Fruit fly (Drosophila melanogaster) whole organism, embryonic: ENCODE measurements around the gene CG7367.

Source experiments
- BEAF-32 ChIP-seq: fragments of 200-800 bp; sonication (Bioruptor generic); optimal IDR thresholded peaks from 3 replicates; lab custom pipeline; 2017; ENCODE audit warnings: missing biosample characterization, missing genetic modification characterization, mild to moderate bottlenecking, moderate library complexity, missing genetic modification reagents
- Bteb2 ChIP-seq: fragments of 200-800 bp; sonication (Bioruptor generic); optimal IDR thresholded peaks from 2 replicates; lab custom pipeline; 2016; ENCODE audit warnings: missing biosample characterization, missing genetic modification characterization
- CG10274 ChIP-seq: fragments of 200-800 bp; sonication (Bioruptor generic); optimal IDR thresholded peaks from 3 replicates; lab custom pipeline; 2017; ENCODE audit warnings: missing biosample characterization, mild to moderate bottlenecking, missing genetic modification characterization
- CG1529 ChIP-seq: fragments of 200-800 bp; sonication (Bioruptor generic); optimal IDR thresholded peaks from 3 replicates; lab custom pipeline; 2018; ENCODE audit warnings: missing biosample characterization, missing genetic modification characterization
- CG15696 ChIP-seq: fragments of 200-800 bp; sonication (Bioruptor generic); optimal IDR thresholded peaks from 2 replicates; lab custom pipeline; 2019; ENCODE audit warnings: missing biosample characterization, mild to moderate bottlenecking, missing genetic modification characterization, moderate library complexity
- CG17359 ChIP-seq: fragments of 200-800 bp; sonication (Bioruptor generic); optimal IDR thresholded peaks from 3 replicates; lab custom pipeline; 2018; ENCODE audit warnings: missing biosample characterization, mild to moderate bottlenecking, missing genetic modification characterization, moderate library complexity
- CG17568 ChIP-seq: fragments of 200-800 bp; sonication (Bioruptor generic); optimal IDR thresholded peaks from 2 replicates; lab custom pipeline; 2018; ENCODE audit warnings: missing biosample characterization, mild to moderate bottlenecking, missing genetic modification characterization, moderate library complexity
- CG18011 ChIP-seq: fragments of 200-800 bp; sonication (Bioruptor generic); optimal IDR thresholded peaks from 2 replicates; lab custom pipeline; 2017; ENCODE audit warnings: missing biosample characterization, missing genetic modification characterization, mild to moderate bottlenecking, moderate library complexity, missing genotype
- CG18476 ChIP-seq: fragments of 200-800 bp; sonication (Bioruptor generic); optimal IDR thresholded peaks from 2 replicates; lab custom pipeline; 2016; ENCODE audit warnings: missing biosample characterization, mild to moderate bottlenecking, missing genetic modification characterization
- CG2202 ChIP-seq: fragments of 200-800 bp; sonication (Bioruptor generic); optimal IDR thresholded peaks from 2 replicates; lab custom pipeline; 2018; ENCODE audit warnings: missing biosample characterization, mild to moderate bottlenecking, missing genetic modification characterization
- CG2678 ChIP-seq: fragments of 200-800 bp; sonication (Bioruptor generic); optimal IDR thresholded peaks from 3 replicates; lab custom pipeline; 2019; ENCODE audit warnings: missing biosample characterization, mild to moderate bottlenecking, missing genetic modification characterization, moderate library complexity
- CG2712 ChIP-seq: fragments of 200-800 bp; optimal IDR thresholded peaks from 3 replicates; lab custom pipeline; 2019; ENCODE audit warnings: missing biosample characterization, mild to moderate bottlenecking, missing genetic modification characterization, moderate library complexity
- CG32767 ChIP-seq: fragments of 200-800 bp; sonication (Bioruptor generic); IDR thresholded peaks from 2 replicates; pipeline ENCODE4 v1.3.6; 2022; ENCODE audit warnings: missing biosample characterization, missing genetic modification characterization
- CG3847 ChIP-seq: fragments of 200-800 bp; sonication (Bioruptor generic); IDR thresholded peaks from 2 replicates; pipeline ENCODE4 v1.3.6; 2022; ENCODE audit warnings: missing biosample characterization, missing genetic modification characterization
- CG42726 ChIP-seq: fragments of 200-800 bp; sonication (Bioruptor generic); IDR thresholded peaks from 2 replicates; pipeline ENCODE4 v1.3.6; 2022; ENCODE audit warnings: missing biosample characterization, missing genetic modification characterization; ENCODE audit not compliant: partially characterized antibody
- CG6254 ChIP-seq: fragments of 200-800 bp; sonication (Bioruptor generic); optimal IDR thresholded peaks from 3 replicates; lab custom pipeline; 2017; ENCODE audit warnings: mild to moderate bottlenecking, missing biosample characterization, missing genetic modification reagents, missing genetic modification characterization
- CTCF ChIP-seq: fragments of 200-800 bp; sonication (Bioruptor generic); optimal IDR thresholded peaks from 2 replicates; lab custom pipeline; 2017; ENCODE audit warnings: missing biosample characterization, mild to moderate bottlenecking, missing genetic modification characterization, moderate library complexity
- Chrac-16 ChIP-seq: fragments of 200-800 bp; sonication (Bioruptor generic); optimal IDR thresholded peaks from 3 replicates; lab custom pipeline; 2016; ENCODE audit warnings: missing biosample characterization, missing genetic modification characterization
- Dp ChIP-seq: fragments of 200-800 bp; sonication (Bioruptor generic); optimal IDR thresholded peaks from 2 replicates; lab custom pipeline; 2018; ENCODE audit warnings: missing biosample characterization, mild to moderate bottlenecking, missing genetic modification characterization, moderate library complexity
- Gug ChIP-seq: fragments of 200-800 bp; sonication (Bioruptor generic); IDR thresholded peaks from 4 replicates; pipeline ENCODE4 v1.3.6; 2022; ENCODE audit warnings: missing biosample characterization, missing genetic modification characterization
- HLHmδ ChIP-seq: fragments of 200-800 bp; sonication (Bioruptor generic); optimal IDR thresholded peaks from 2 replicates; lab custom pipeline; 2018; ENCODE audit warnings: missing biosample characterization, mild to moderate bottlenecking, missing genetic modification characterization, moderate library complexity
- MBD-R2 ChIP-seq: fragments of 200-800 bp; sonication (Bioruptor generic); IDR thresholded peaks from 2 replicates; pipeline ENCODE4 v1.3.6; 2022; ENCODE audit warnings: missing biosample characterization, missing genetic modification characterization
- Max ChIP-seq: fragments of 200-800 bp; sonication (Bioruptor generic); optimal IDR thresholded peaks from 2 replicates; lab custom pipeline; 2016; ENCODE audit warnings: missing biosample characterization, mild to moderate bottlenecking, missing genetic modification characterization
- Mrtf ChIP-seq: fragments of 200-800 bp; sonication (Bioruptor generic); IDR thresholded peaks from 3 replicates; pipeline ENCODE4 v1.3.6; 2022; ENCODE audit warnings: missing biosample characterization, missing genetic modification characterization
- Sox102F ChIP-seq: fragments of 200-800 bp; sonication (Bioruptor generic); optimal IDR thresholded peaks from 2 replicates; lab custom pipeline; 2018; ENCODE audit warnings: missing biosample characterization, mild to moderate bottlenecking, missing genetic modification characterization, moderate library complexity
- Taf1 ChIP-seq: fragments of 200-800 bp; sonication (Bioruptor generic); IDR thresholded peaks from 2 replicates; pipeline ENCODE4 v1.3.6; 2022; ENCODE audit warnings: missing biosample characterization, missing genetic modification characterization
- Tbp ChIP-seq: fragments of >200 bp; optimal IDR thresholded peaks from 2 replicates; lab custom pipeline; 2018; ENCODE audit warnings: missing biosample characterization, missing genetic modification characterization
- Xrp1 ChIP-seq: fragments of 200-800 bp; sonication (Bioruptor generic); IDR thresholded peaks from 2 replicates; pipeline ENCODE4 v1.3.6; 2022; ENCODE audit warnings: missing biosample characterization, missing genetic modification characterization
- chm ChIP-seq: fragments of 200-800 bp; sonication (Bioruptor generic); IDR thresholded peaks from 2 replicates; pipeline ENCODE4 v1.3.6; 2022; ENCODE audit warnings: missing biosample characterization, missing genetic modification characterization
- ci ChIP-seq: fragments of 200-800 bp; sonication (Bioruptor generic); IDR thresholded peaks from 3 replicates; pipeline ENCODE4 v1.3.6; 2022; ENCODE audit warnings: missing biosample characterization, missing genetic modification characterization
- eve ChIP-seq, 2 experiments: fragments of >200 bp; optimal IDR thresholded peaks; 2 replicates each; lab custom pipeline; 2017; ENCODE audit warnings: missing biosample characterization in 2 of 2, missing genetic modification characterization in 2 of 2
- grn ChIP-seq: fragments of 200-800 bp; sonication (Bioruptor generic); optimal IDR thresholded peaks from 3 replicates; lab custom pipeline; 2017; ENCODE audit warnings: missing biosample characterization, missing genetic modification characterization
- inv ChIP-seq: fragments of 200-800 bp; sonication (Bioruptor generic); IDR thresholded peaks from 2 replicates; pipeline ENCODE4 v1.3.6; 2022; ENCODE audit warnings: missing biosample characterization, missing genetic modification characterization; ENCODE audit not compliant: partially characterized antibody
- lov ChIP-seq, 2 experiments: fragments of 200-800 bp in 1 of 2; fragments of >200 bp in 1 of 2; sonication (Bioruptor generic) in 1 of 2; IDR thresholded peaks in 1 of 2; optimal IDR thresholded peaks in 1 of 2; 2 replicates in 1 of 2; 3 replicates in 1 of 2; pipeline versions ENCODE4 v1.3.6 to Lab custom; 2017 to 2022; ENCODE audit warnings: missing biosample characterization in 1 of 2, missing genetic modification characterization in 1 of 2
- nerfin-2 ChIP-seq: fragments of 200-800 bp; sonication (Bioruptor generic); IDR thresholded peaks from 2 replicates; pipeline ENCODE4 v1.3.6; 2022; ENCODE audit warnings: missing biosample characterization, missing genetic modification characterization; ENCODE audit not compliant: partially characterized antibody
- pho ChIP-seq: fragments of 200-800 bp; sonication (Bioruptor generic); optimal IDR thresholded peaks from 2 replicates; lab custom pipeline; 2016; ENCODE audit warnings: missing biosample characterization, missing genetic modification characterization
- ranshi ChIP-seq: fragments of 200-800 bp; sonication (Bioruptor generic); IDR thresholded peaks from 2 replicates; pipeline ENCODE4 v1.3.6; 2022; ENCODE audit warnings: missing biosample characterization, missing genetic modification characterization
- salm ChIP-seq: fragments of 200-800 bp; sonication (Bioruptor generic); optimal IDR thresholded peaks from 2 replicates; lab custom pipeline; 2018; ENCODE audit warnings: missing biosample characterization, mild to moderate bottlenecking, missing genetic modification characterization
- schlank ChIP-seq: fragments of 200-800 bp; sonication (Bioruptor generic); optimal IDR thresholded peaks from 2 replicates; lab custom pipeline; 2018; ENCODE audit warnings: missing biosample characterization, mild to moderate bottlenecking, missing genetic modification characterization
- sens ChIP-seq: fragments of 200-800 bp; sonication (Bioruptor generic); peaks from one replicate; lab custom pipeline; 2016; ENCODE audit warnings: missing biosample characterization, missing genetic modification characterization
- seq ChIP-seq: fragments of 200-800 bp; sonication (Bioruptor generic); IDR thresholded peaks from 2 replicates; pipeline ENCODE4 v1.3.6; 2022; ENCODE audit warnings: missing biosample characterization, missing genetic modification characterization
- sisA ChIP-seq: fragments of 200-800 bp; sonication (Bioruptor generic); IDR thresholded peaks from 2 replicates; pipeline ENCODE4 v1.3.6; 2022; ENCODE audit warnings: missing biosample characterization, missing genetic modification characterization
- slbo ChIP-seq: fragments of 200-800 bp; sonication (Bioruptor generic); IDR thresholded peaks from 2 replicates; pipeline ENCODE4 v1.3.6; 2022; ENCODE audit warnings: missing biosample characterization, missing genetic modification characterization
- ssp ChIP-seq: fragments of 200-800 bp; sonication (Bioruptor generic); IDR thresholded peaks from 2 replicates; pipeline ENCODE4 v1.3.6; 2022; ENCODE audit warnings: missing biosample characterization, missing genetic modification characterization
- tna ChIP-seq: fragments of 200-800 bp; sonication (Bioruptor generic); IDR thresholded peaks from 2 replicates; pipeline ENCODE4 v1.3.6; 2022; ENCODE audit warnings: missing biosample characterization, missing genetic modification characterization; ENCODE audit not compliant: partially characterized antibody
- toy ChIP-seq: fragments of 200-800 bp; sonication (Bioruptor generic); IDR thresholded peaks from 2 replicates; pipeline ENCODE4 v1.3.6; 2022; ENCODE audit warnings: missing biosample characterization, missing genetic modification characterization
- trh ChIP-seq: fragments of 200-800 bp; sonication (Bioruptor generic); optimal IDR thresholded peaks from 2 replicates; lab custom pipeline; 2016; ENCODE audit warnings: missing biosample characterization, missing genetic modification characterization
- vnd ChIP-seq: fragments of 200-800 bp; sonication (Bioruptor generic); IDR thresholded peaks from 3 replicates; pipeline ENCODE4 v1.3.6; 2022; ENCODE audit warnings: missing biosample characterization, missing genetic modification characterization; ENCODE audit not compliant: partially characterized antibody
- zfh2 ChIP-seq: fragments of 200-800 bp; sonication (Bioruptor generic); optimal IDR thresholded peaks from 2 replicates; lab custom pipeline; 2016; ENCODE audit warnings: missing biosample characterization, missing genetic modification characterization

CG7367 gene

DNA sequence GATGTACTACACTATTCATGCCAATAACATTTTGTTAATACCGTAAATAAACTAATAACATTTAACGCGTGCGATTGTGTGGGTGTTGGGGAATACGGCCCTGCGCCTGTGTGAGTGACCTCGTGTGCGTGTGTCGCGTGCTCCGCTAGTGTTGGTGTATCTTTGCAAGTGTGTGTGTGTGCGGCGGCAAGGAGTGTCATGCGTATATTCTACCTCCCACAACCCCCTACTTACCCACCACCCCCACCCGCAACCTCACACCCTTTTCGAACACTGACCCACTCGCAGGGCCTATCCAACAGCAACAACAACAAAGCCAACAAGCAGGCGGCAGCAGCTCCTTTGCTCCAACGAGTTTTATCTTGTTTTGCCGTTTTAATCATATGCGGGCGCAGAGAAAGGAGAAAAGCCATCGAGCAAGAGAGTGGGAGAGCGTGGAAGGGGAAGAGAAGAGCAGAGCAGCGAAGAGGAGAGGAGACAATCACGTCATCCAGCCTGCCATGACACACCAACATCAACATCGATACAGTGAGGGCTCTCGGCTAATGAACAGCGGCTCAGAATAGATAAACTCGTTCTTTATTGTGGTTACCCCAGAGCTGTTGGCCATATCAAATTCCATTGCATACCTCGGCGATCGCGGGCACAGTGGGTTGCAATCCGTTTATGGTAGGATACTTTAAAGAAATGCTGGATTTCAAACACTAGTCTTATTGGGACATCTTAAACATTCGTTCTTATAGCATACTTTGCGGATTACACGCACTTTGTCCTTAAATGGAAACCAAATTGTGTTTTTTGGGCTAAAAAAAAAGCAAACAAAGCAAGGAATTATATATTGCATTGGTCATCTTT, 45.0 kb upstream of the CG7367 start (continued):
- no peak; the same call in 1 of the 2 replicates for TF ChIP-seq MBD-R2 (GFP tag; lab: Robert Waterston, UW)
- no peak for TF ChIP-seq sisA
- no peak for TF ChIP-seq Chrac-16 (GFP tag; lab: Kevin White, UChicago)
- TF ChIP-seq lov (optimal IDR thresholded peaks at IDR 0.05; lab: Kevin White, UChicago): no peak
- TF ChIP-seq lov (GFP tag; IDR thresholded peaks at IDR 0.05; lab: Robert Waterston, UW): no peak
- TF ChIP-seq inv (GFP tag; lab: Robert Waterston, UW): no peak
- no peak for TF ChIP-seq Sox102F (GFP tag; lab: Kevin White, UChicago)
- 0 out of 3 replicates have a peak, but pooled peaks have one; percentile 25 for TF ChIP-seq ci
- TF ChIP-seq CG2678 (tag; lab: Kevin White, UChicago): no peak
- no peak for TF ChIP-seq CG2712
- TF ChIP-seq CG17568 (GFP tag; lab: Kevin White, UChicago): no peak
- no peak for TF ChIP-seq Max
- no peak for TF ChIP-seq CG6254
- TF ChIP-seq Dp (GFP tag; lab: Kevin White, UChicago): no peak
- no peak for TF ChIP-seq CG18476 (GFP tag; lab: Kevin White, UChicago)
- TF ChIP-seq grn (GFP tag; lab: Kevin White, UChicago): peak; percentile 75
- no peak for TF ChIP-seq pho
- TF ChIP-seq CG2202: no peak
- no peak for TF ChIP-seq Gug (GFP tag; lab: Robert Waterston, UW)
- TF ChIP-seq HLHmδ: no peak
- no peak for TF ChIP-seq CG1529 (GFP tag; lab: Kevin White, UChicago)
- no peak for TF ChIP-seq CG10274 (GFP tag; lab: Kevin White, UChicago)
- no peak for TF ChIP-seq Tbp (GFP tag; lab: Kevin White, UChicago)
- TF ChIP-seq chm (GFP tag; lab: Robert Waterston, UW): peak; percentile 29; the same call in 1 of the 2 replicates
- TF ChIP-seq slbo: peak; percentile 6; the same call in 1 of the 2 replicates
- no peak for TF ChIP-seq CG32767 (GFP tag; lab: Robert Waterston, UW)
- no peak for TF ChIP-seq seq
- no peak; the same call in 1 of the 2 replicates for TF ChIP-seq Taf1 (GFP tag; lab: Robert Waterston, UW)
- TF ChIP-seq CG17359 (tag; lab: Kevin White, UChicago): no peak
- no peak for TF ChIP-seq toy (GFP tag; lab: Robert Waterston, UW)
- TF ChIP-seq CG42726: no peak
- TF ChIP-seq CG3847 (GFP tag; lab: Robert Waterston, UW): no peak; the same call in 1 of the 2 replicates
- TF ChIP-seq trh (GFP tag; lab: Kevin White, UChicago): no peak
- TF ChIP-seq BEAF-32: no peak
- no peak for TF ChIP-seq salm (tag; lab: Kevin White, UChicago)
- no peak for TF ChIP-seq CG15696 (tag; lab: Kevin White, UChicago)
- no peak for TF ChIP-seq ranshi
- TF ChIP-seq Bteb2 (GFP tag; lab: Kevin White, UChicago): no peak
- peak; percentile 10 for TF ChIP-seq zfh2 (GFP tag; lab: Kevin White, UChicago)
- TF ChIP-seq schlank (tag; lab: Kevin White, UChicago): peak; percentile 17
- no peak for TF ChIP-seq CTCF (GFP tag; lab: Kevin White, UChicago)
- peak; percentile 33 for TF ChIP-seq sens (GFP tag; lab: Kevin White, UChicago)
- no peak for TF ChIP-seq Mrtf (GFP tag; lab: Robert Waterston, UW)
- no peak for TF ChIP-seq nerfin-2 (GFP tag; lab: Robert Waterston, UW)
- no peak for TF ChIP-seq vnd (GFP tag; lab: Robert Waterston, UW)
- TF ChIP-seq eve (GFP tag; optimal IDR thresholded peaks at IDR 0.05; lab: Kevin White, UChicago): no peak
- no peak for TF ChIP-seq Xrp1 (GFP tag; lab: Robert Waterston, UW)
- no peak for TF ChIP-seq CG18011 (GFP tag; lab: Kevin White, UChicago)
- no peak for TF ChIP-seq tna (GFP tag; lab: Robert Waterston, UW)
- no peak for TF ChIP-seq ssp (GFP tag; lab: Robert Waterston, UW)
